Fruit fly (Drosophila melanogaster): ENCODE results near the gene ClC-a.

Gene ClC-a

dm6 chr3R:11821800-11822199 is 8.8 kb upstream of the ClC-a start:
- no peak for TF ChIP-seq CG11902 (GFP tag; optimal IDR thresholded peaks at IDR 0.05)
- TF ChIP-seq CG7368 (GFP tag; optimal IDR thresholded peaks at IDR 0.05): no peak
- TF ChIP-seq ss (GFP tag; optimal IDR thresholded peaks at IDR 0.05): no peak
- TF ChIP-seq topi (GFP tag; optimal IDR thresholded peaks at IDR 0.05): no peak
- peak; percentile 26 for TF ChIP-seq vri (GFP tag; optimal IDR thresholded peaks at IDR 0.05)

- TF ChIP-seq fd85E (GFP tag; optimal IDR thresholded peaks at IDR 0.05): no peak
- TF ChIP-seq vri (GFP tag; optimal IDR thresholded peaks at IDR 0.05): peak; percentile 69
Measured at dm6 chr3R:11820148-11820547, 7.1 kb upstream of the ClC-a start.

dm6 chr3R:11819640-11819979 is 6.6 kb upstream of the ClC-a start:
- TF ChIP-seq Lpt (GFP tag; optimal IDR thresholded peaks at IDR 0.05) (no peak), CG6163 (GFP tag; IDR thresholded peaks at IDR 0.05) (no peak), Met (GFP tag; optimal IDR thresholded peaks at IDR 0.05) (no peak), net (GFP tag; optimal IDR thresholded peaks at IDR 0.05) (no peak), salr (GFP tag; optimal IDR thresholded peaks at IDR 0.05) (no peak), CG8119 (GFP tag; IDR thresholded peaks at IDR 0.05) (no peak)

- TF ChIP-seq Hr38 (GFP tag; optimal IDR thresholded peaks at IDR 0.05) (no peak), dsx (GFP tag; optimal IDR thresholded peaks at IDR 0.05; ENCODE audit: poor library complexity, severe bottlenecking) (no peak), topi (GFP tag; optimal IDR thresholded peaks at IDR 0.05) (peak; percentile 57), CG15336 (GFP tag; IDR thresholded peaks at IDR 0.05) (peak; percentile 67), Lpt (GFP tag; optimal IDR thresholded peaks at IDR 0.05) (peak; percentile 50), svp (GFP tag) (peak; percentile 63), Ets21C (GFP tag; optimal IDR thresholded peaks at IDR 0.05) (peak; percentile 66), Eip93F (GFP tag; optimal IDR thresholded peaks at IDR 0.05) (no peak), fkh (GFP tag; optimal IDR thresholded peaks at IDR 0.05) (peak; percentile 34), Smox (GFP tag; optimal IDR thresholded peaks at IDR 0.05) (peak; percentile 72), net (GFP tag; optimal IDR thresholded peaks at IDR 0.05) (no peak), eg (GFP tag; IDR thresholded peaks at IDR 0.05) (no peak; the same call in 2 of the 3 replicates), CG10631 (GFP tag; optimal IDR thresholded peaks at IDR 0.05) (no peak), CG6163 (GFP tag; IDR thresholded peaks at IDR 0.05) (peak; percentile 69), CG10669 (GFP tag; optimal IDR thresholded peaks at IDR 0.05) (no peak), fd85E (GFP tag; optimal IDR thresholded peaks at IDR 0.05) (peak; percentile 43), acj6 (GFP tag; optimal IDR thresholded peaks at IDR 0.05) (peak; percentile 54), CG6276 (GFP tag; optimal IDR thresholded peaks at IDR 0.05) (no peak), CG11902 (GFP tag; optimal IDR thresholded peaks at IDR 0.05) (no peak), CG8119 (GFP tag; IDR thresholded peaks at IDR 0.05) (peak; percentile 48; the same call in 1 of the 3 replicates), CG9139 (GFP tag; optimal IDR thresholded peaks at IDR 0.05) (no peak), Ets96B (tag; optimal IDR thresholded peaks at IDR 0.05) (no peak), cyc (GFP tag; optimal IDR thresholded peaks at IDR 0.05) (peak; percentile 65), CG6854 (GFP tag; optimal IDR thresholded peaks at IDR 0.05) (peak; percentile 24), Sox102F (GFP tag; optimal IDR thresholded peaks at IDR 0.05) (no peak), CG31627 (GFP tag; optimal IDR thresholded peaks at IDR 0.05) (peak; percentile 80), CG32006 (GFP tag; optimal IDR thresholded peaks at IDR 0.05) (no peak), CG11294 (GFP tag; IDR thresholded peaks at IDR 0.05) (no peak), vri (GFP tag; optimal IDR thresholded peaks at IDR 0.05) (peak; percentile 88), CG6808 (GFP tag; optimal IDR thresholded peaks at IDR 0.05) (no peak), Gug (GFP tag; IDR thresholded peaks at IDR 0.05) (no peak), CG8319 (GFP tag; optimal IDR thresholded peaks at IDR 0.05) (no peak), CG34406 (GFP tag; optimal IDR thresholded peaks at IDR 0.05) (peak; percentile 17), CG3032 (tag; optimal IDR thresholded peaks at IDR 0.05) (peak; percentile 52), OdsH (GFP tag; optimal IDR thresholded peaks at IDR 0.05) (peak; percentile 75), esn (GFP tag; optimal IDR thresholded peaks at IDR 0.05) (peak; percentile 76), Hr39 (GFP tag; optimal IDR thresholded peaks at IDR 0.05) (peak; percentile 74), lz (GFP tag; optimal IDR thresholded peaks at IDR 0.05) (peak; percentile 67), CG16779 (tag; optimal IDR thresholded peaks at IDR 0.05) (no peak), CG3919 (GFP tag; optimal IDR thresholded peaks at IDR 0.05) (peak; percentile 56)
Measured at dm6 chr3R:11818930-11819639, 6.1 kb upstream of the ClC-a start, which contains the start of the genes COX5A and glo. COX5A (plus strand) TSS chr3R:11819359. glo (minus strand) TSS chr3R:11819420.
